Worm (Caenorhabditis elegans): Measurements from ENCODE around the gene nlt-1.

ce11 chrII:9963808-9964207, 37.1 kb downstream of the nlt-1 start:
- TF ChIP-seq nhr-27 (tag; optimal IDR thresholded peaks at IDR 0.05) = no peak
- no peak for TF ChIP-seq F23B12.7 (tag; optimal IDR thresholded peaks at IDR 0.05; ENCODE audit: insufficient read depth)
- no peak for TF ChIP-seq cebp-1 (GFP tag; IDR thresholded peaks at IDR 0.05)
- TF ChIP-seq cebp-1 (tag; optimal IDR thresholded peaks at IDR 0.05) = no peak
- TF ChIP-seq ekl-4 (GFP tag; IDR thresholded peaks at IDR 0.05) = no peak
- TF ChIP-seq D2030.7 (GFP tag; IDR thresholded peaks at IDR 0.05) = no peak
- TF ChIP-seq attf-3 (GFP tag; conservative IDR thresholded peaks at IDR 0.05) = no peak
- no peak for TF ChIP-seq attf-6 (GFP tag; IDR thresholded peaks at IDR 0.05)
- no peak for TF ChIP-seq mes-4 (tag; optimal IDR thresholded peaks at IDR 0.05)
- no peak for TF ChIP-seq dpff-1 (tag; optimal IDR thresholded peaks at IDR 0.05)
- TF ChIP-seq lsl-1 (GFP tag; optimal IDR thresholded peaks at IDR 0.05) = no peak
- TF ChIP-seq ztf-25 (GFP tag; IDR thresholded peaks at IDR 0.05) = no peak
- TF ChIP-seq lin-40 (tag; optimal IDR thresholded peaks at IDR 0.05) = no peak
- no peak for TF ChIP-seq hmg-1.2 (GFP tag; IDR thresholded peaks at IDR 0.05)
